Fruit fly (Drosophila melanogaster) S2 (cell line): Measurements from ENCODE around the gene Gr66a.

Experiments
- CG8478 ChIP-seq: fragments of >200 bp; optimal IDR thresholded peaks from 2 replicates; lab custom pipeline; 2018
- CTCF ChIP-seq, 2 experiments: fragments of >200 bp; optimal IDR thresholded peaks; 2 replicates each; lab custom pipeline; 2018

DNA sequence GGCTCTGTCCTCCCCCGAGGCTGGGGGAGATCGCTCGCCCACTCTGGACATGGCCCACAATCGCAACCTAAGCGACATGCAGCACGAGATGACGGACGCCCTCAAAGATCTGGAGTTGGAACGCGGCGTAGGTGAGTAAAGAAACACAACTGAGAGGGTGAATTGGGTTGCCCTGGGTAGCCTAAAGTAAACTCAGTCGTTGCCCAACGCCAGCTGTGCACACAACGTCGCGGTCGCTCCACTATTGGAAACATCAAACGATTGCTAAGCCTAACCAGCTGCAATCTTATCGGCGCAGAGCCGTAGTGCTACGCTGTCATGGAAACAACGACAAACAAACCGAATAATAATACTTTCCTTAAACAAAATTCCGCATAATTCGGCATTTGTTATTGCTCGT is 40.6 kb upstream of the Gr66a start:
- TF ChIP-seq CG8478 (lab: Kevin White, UChicago) (no peak), CTCF (optimal IDR thresholded peaks at IDR 0.05; lab: Kevin White, UChicago) (no peak)
